Worm (Caenorhabditis elegans) whole organism, mixed stage, embryonic: Measurements from ENCODE around the gene F26A1.19.

ENCODE experiments used
- bed-3 ChIP-seq: fragments of 200-800 bp; sonication (Bioruptor generic); optimal IDR thresholded peaks from 3 replicates; lab custom pipeline; 2018; ENCODE audit warnings: mild to moderate bottlenecking, missing genetic modification characterization, moderate library complexity, missing compliant biosample characterization
- blmp-1 ChIP-seq: fragments of 150-350 bp; optimal IDR thresholded peaks from 2 replicates; lab custom pipeline; 2014; ENCODE audit warnings: missing biosample characterization, missing genetic modification characterization
- elt-1 ChIP-seq: sonication (generic microtip); optimal IDR thresholded peaks from 2 replicates; lab custom pipeline; 2017; ENCODE audit warnings: missing genetic modification characterization, mild to moderate bottlenecking, missing compliant biosample characterization, antibody characterized with exemption, moderate library complexity, borderline replicate concordance; ENCODE audit not compliant: insufficient read depth
- elt-3 ChIP-seq: fragments of 150-350 bp; optimal IDR thresholded peaks from 2 replicates; lab custom pipeline; 2014; ENCODE audit warnings: missing biosample characterization, missing genetic modification characterization
- nhr-76 ChIP-seq: sonication (generic microtip); optimal IDR thresholded peaks from 2 replicates; lab custom pipeline; 2017; ENCODE audit warnings: missing biosample characterization, missing genetic modification characterization
- pha-4 ChIP-seq: fragments of 150-350 bp; optimal IDR thresholded peaks from 2 replicates; lab custom pipeline; 2018; ENCODE audit warnings: missing biosample characterization, missing genetic modification reagents, missing genetic modification characterization
- unc-39 ChIP-seq: fragments of 150-350 bp; optimal IDR thresholded peaks from 2 replicates; lab custom pipeline; 2014; ENCODE audit warnings: missing biosample characterization, missing genetic modification characterization
- unc-62 ChIP-seq: fragments of 150-350 bp; optimal IDR thresholded peaks from 2 replicates; lab custom pipeline; 2014; ENCODE audit warnings: missing biosample characterization, missing genetic modification reagents, missing genetic modification characterization

ce11 chrIII:4814730-4815129 is 22.8 kb upstream of the F26A1.19 start, which contains the start of gene arl-6:
- TF ChIP-seq elt-1 (tag; lab: Kevin White, UChicago) (no peak), unc-62 (no peak), pha-4 (tag; lab: Kevin White, UChicago) (no peak), unc-39 (tag; lab: Kevin White, UChicago) (no peak), nhr-76 (tag; lab: Kevin White, UChicago) (no peak), elt-3 (tag; lab: Kevin White, UChicago) (no peak), blmp-1 (tag; lab: Kevin White, UChicago) (no peak), bed-3 (no peak)
